Fruit fly (Drosophila melanogaster): ENCODE results near the gene CG2004.

Gene CG2004

dm6 chrX:8725238-8725637, 10.5 kb upstream of the CG2004 start:
- TF ChIP-seq Dfd (GFP tag; optimal IDR thresholded peaks at IDR 0.05) (no peak), usp (GFP tag; optimal IDR thresholded peaks at IDR 0.05) (no peak), dmrt93B (GFP tag; optimal IDR thresholded peaks at IDR 0.05) (no peak), Rel (GFP tag; optimal IDR thresholded peaks at IDR 0.05) (no peak), Rel (tag; optimal IDR thresholded peaks at IDR 0.05) (no peak), foxo (GFP tag; optimal IDR thresholded peaks at IDR 0.05) (no peak), HLH106 (tag; optimal IDR thresholded peaks at IDR 0.05) (no peak), OdsH (GFP tag; optimal IDR thresholded peaks at IDR 0.05) (no peak), woc (GFP tag; optimal IDR thresholded peaks at IDR 0.05) (no peak), dsf (GFP tag; optimal IDR thresholded peaks at IDR 0.05; ENCODE audit: borderline replicate concordance) (no peak), br (GFP tag; optimal IDR thresholded peaks at IDR 0.05) (no peak), pan (optimal IDR thresholded peaks at IDR 0.05) (no peak), N (GFP tag; optimal IDR thresholded peaks at IDR 0.05) (no peak), Sp1 (GFP tag; optimal IDR thresholded peaks at IDR 0.05) (no peak)

dm6 chrX:8724815-8725214, 10.1 kb upstream of the CG2004 start:
- TF ChIP-seq Sp1 (GFP tag; optimal IDR thresholded peaks at IDR 0.05) (no peak), usp (GFP tag; optimal IDR thresholded peaks at IDR 0.05) (no peak), Hr83 (GFP tag; optimal IDR thresholded peaks at IDR 0.05; ENCODE audit: poor library complexity, severe bottlenecking) (no peak), ey (GFP tag; optimal IDR thresholded peaks at IDR 0.05) (no peak), Dfd (GFP tag; optimal IDR thresholded peaks at IDR 0.05) (no peak), sage (GFP tag; optimal IDR thresholded peaks at IDR 0.05) (no peak), jim (GFP tag; optimal IDR thresholded peaks at IDR 0.05) (no peak), psq (GFP tag; optimal IDR thresholded peaks at IDR 0.05) (no peak), CG32264 (GFP tag; optimal IDR thresholded peaks at IDR 0.05) (no peak)

- TF ChIP-seq Vsx2 (GFP tag; optimal IDR thresholded peaks at IDR 0.05; ENCODE audit: partially characterized antibody) = no peak
- no peak for TF ChIP-seq usp (GFP tag; optimal IDR thresholded peaks at IDR 0.05)
- TF ChIP-seq Dfd (GFP tag; optimal IDR thresholded peaks at IDR 0.05) = no peak
- no peak for TF ChIP-seq HLH106 (tag; optimal IDR thresholded peaks at IDR 0.05)
- no peak for TF ChIP-seq Hr83 (GFP tag; optimal IDR thresholded peaks at IDR 0.05; ENCODE audit: poor library complexity, severe bottlenecking)
- no peak for TF ChIP-seq Abd-B (GFP tag; optimal IDR thresholded peaks at IDR 0.05)
- TF ChIP-seq dl (GFP tag; optimal IDR thresholded peaks at IDR 0.05; ENCODE audit: insufficient read depth in 1 of 2, partially characterized antibody in 2 of 2) = no peak
- TF ChIP-seq brk (GFP tag; optimal IDR thresholded peaks at IDR 0.05) = no peak
- TF ChIP-seq br (GFP tag; optimal IDR thresholded peaks at IDR 0.05) = no peak
- no peak for TF ChIP-seq Hnf4 (GFP tag; optimal IDR thresholded peaks at IDR 0.05)
- TF ChIP-seq CG9705 (GFP tag; optimal IDR thresholded peaks at IDR 0.05) = no peak
- TF ChIP-seq lola (GFP tag; optimal IDR thresholded peaks at IDR 0.05) = no peak
- no peak for TF ChIP-seq psq (GFP tag; optimal IDR thresholded peaks at IDR 0.05)
- TF ChIP-seq jim (GFP tag; optimal IDR thresholded peaks at IDR 0.05) = no peak
- no peak for TF ChIP-seq sage (GFP tag; optimal IDR thresholded peaks at IDR 0.05)
- TF ChIP-seq CrebA (GFP tag; optimal IDR thresholded peaks at IDR 0.05; ENCODE audit: borderline replicate concordance) = no peak
- TF ChIP-seq tai (GFP tag; optimal IDR thresholded peaks at IDR 0.05) = no peak
Measured at dm6 chrX:8723393-8723987, 8.8 kb upstream of the CG2004 start.

- TF ChIP-seq Myc (optimal IDR thresholded peaks at IDR 0.05) (peak; percentile 68), foxo (GFP tag; optimal IDR thresholded peaks at IDR 0.05) (no peak)
Measured at dm6 chrX:8721501-8721900, 6.8 kb upstream of the CG2004 start.

dm6 chrX:8720213-8720612, 5.5 kb upstream of the CG2004 start, which contains the start of gene CG1789:
CG1789 (plus strand) TSS chrX:8720520.
- no peak for TF ChIP-seq brk (GFP tag; optimal IDR thresholded peaks at IDR 0.05)
- no peak for TF ChIP-seq jim (GFP tag; optimal IDR thresholded peaks at IDR 0.05)
- no peak for TF ChIP-seq Dif (GFP tag; optimal IDR thresholded peaks at IDR 0.05; ENCODE audit: partially characterized antibody)
- no peak for TF ChIP-seq pan (optimal IDR thresholded peaks at IDR 0.05)
- TF ChIP-seq Myc (optimal IDR thresholded peaks at IDR 0.05) = peak; percentile 36
- TF ChIP-seq ey (GFP tag; optimal IDR thresholded peaks at IDR 0.05) = peak; percentile 6
- no peak for TF ChIP-seq GATAd (GFP tag; optimal IDR thresholded peaks at IDR 0.05)
- TF ChIP-seq rgr (GFP tag; optimal IDR thresholded peaks at IDR 0.05) = peak; percentile 36
- TF ChIP-seq Mio (GFP tag; optimal IDR thresholded peaks at IDR 0.05) = no peak
- no peak for TF ChIP-seq Dfd (GFP tag; optimal IDR thresholded peaks at IDR 0.05)
- TF ChIP-seq woc (GFP tag; optimal IDR thresholded peaks at IDR 0.05) = peak; percentile 5
- TF ChIP-seq CG9705 (GFP tag; optimal IDR thresholded peaks at IDR 0.05) = no peak
- peak; percentile 45 for TF ChIP-seq fru (GFP tag; optimal IDR thresholded peaks at IDR 0.05)
- TF ChIP-seq usp (GFP tag; optimal IDR thresholded peaks at IDR 0.05) = no peak
- TF ChIP-seq Sp1 (GFP tag; optimal IDR thresholded peaks at IDR 0.05) = peak; percentile 36
- TF ChIP-seq CG32264 (GFP tag; optimal IDR thresholded peaks at IDR 0.05) = no peak
- no peak for TF ChIP-seq sv (GFP tag; optimal IDR thresholded peaks at IDR 0.05)
- no peak for TF ChIP-seq dl (GFP tag; optimal IDR thresholded peaks at IDR 0.05; ENCODE audit: insufficient read depth in 1 of 2, partially characterized antibody in 2 of 2)
- TF ChIP-seq N (GFP tag; optimal IDR thresholded peaks at IDR 0.05) = no peak
- no peak for TF ChIP-seq Hnf4 (GFP tag; optimal IDR thresholded peaks at IDR 0.05)
- TF ChIP-seq h (GFP tag; optimal IDR thresholded peaks at IDR 0.05) = no peak
- TF ChIP-seq HLH106 (tag; optimal IDR thresholded peaks at IDR 0.05) = peak; percentile 17
- no peak for TF ChIP-seq psq (GFP tag; optimal IDR thresholded peaks at IDR 0.05)
- TF ChIP-seq foxo (GFP tag; optimal IDR thresholded peaks at IDR 0.05) = peak in 1 of 2 experiments; percentile 30
